Worm (Caenorhabditis elegans) whole organism, L3 larva: ENCODE data around the gene taf-12.

Experiments
- ZK546.5 ChIP-seq: sonication (generic microtip); optimal IDR thresholded peaks from 2 replicates; lab custom pipeline; 2017; ENCODE audit warnings: missing biosample characterization, missing genetic modification characterization
- eor-1 ChIP-seq, 2 experiments: fragments of 150-350 bp; optimal IDR thresholded peaks; 2 replicates each; lab custom pipeline; 2014 to 2018; ENCODE audit warnings: missing biosample characterization in 2 of 2, missing genetic modification characterization in 2 of 2
- jun-1 ChIP-seq: fragments of 150-350 bp; optimal IDR thresholded peaks from 2 replicates; lab custom pipeline; 2014; ENCODE audit warnings: missing biosample characterization, missing genetic modification reagents, missing genetic modification characterization
- lin-39 ChIP-seq: fragments of 150-350 bp; optimal IDR thresholded peaks from 2 replicates; lab custom pipeline; 2018; ENCODE audit warnings: missing biosample characterization, missing genetic modification reagents, missing genetic modification characterization
- nhr-12 ChIP-seq: fragments of 150-350 bp; optimal IDR thresholded peaks from 2 replicates; lab custom pipeline; 2014; ENCODE audit warnings: missing biosample characterization, missing genetic modification characterization
- nhr-76 ChIP-seq: fragments of 150-350 bp; sonication (generic microtip); optimal IDR thresholded peaks from 5 replicates; lab custom pipeline; 2014; ENCODE audit warnings: missing biosample characterization, missing genetic modification characterization
- nhr-77 ChIP-seq: fragments of 150-350 bp; optimal IDR thresholded peaks from 2 replicates; lab custom pipeline; 2014; ENCODE audit warnings: missing biosample characterization, missing genetic modification characterization
- zag-1 ChIP-seq: fragments of 150-350 bp; optimal IDR thresholded peaks from 2 replicates; lab custom pipeline; 2014; ENCODE audit warnings: missing biosample characterization, missing genetic modification characterization
- ztf-4 ChIP-seq: fragments of 150-350 bp; optimal IDR thresholded peaks from 2 replicates; lab custom pipeline; 2014; ENCODE audit warnings: missing biosample characterization, missing genetic modification characterization

DNA sequence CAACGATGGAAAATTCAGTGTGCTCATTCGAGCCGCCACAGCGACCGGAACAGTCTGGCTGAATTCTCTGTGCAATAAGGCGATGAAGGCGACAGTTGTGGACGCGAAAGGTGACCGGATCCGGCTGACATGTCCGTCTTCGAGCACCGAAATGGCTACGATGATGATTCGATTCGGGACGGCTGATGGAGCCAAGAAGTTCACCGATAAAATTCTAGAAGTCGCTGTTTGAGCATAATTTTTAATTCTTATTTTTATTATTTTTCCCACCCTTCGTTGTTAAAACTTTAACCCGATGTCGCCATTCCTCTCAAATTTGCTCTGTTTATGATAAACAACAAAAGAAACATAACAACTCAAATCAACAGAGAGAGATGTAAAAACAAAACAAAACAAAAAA, 48.4 kb upstream of the taf-12 start:
- TF ChIP-seq eor-1 (tag; optimal IDR thresholded peaks at IDR 0.05; lab: Kevin White, UChicago) (no peak), nhr-77 (tag; lab: Kevin White, UChicago) (no peak), jun-1 (tag; lab: Kevin White, UChicago) (no peak), nhr-76 (tag; lab: Kevin White, UChicago) (no peak), ZK546.5 (no peak), lin-39 (tag; lab: Kevin White, UChicago) (no peak), ztf-4 (no peak), nhr-12 (no peak), zag-1 (tag; lab: Kevin White, UChicago) (no peak)
